Fruit fly (Drosophila melanogaster): ENCODE results near the gene ND-ACP.

The ND-ACP gene

dm6 chr3L:1349942-1350923 is 20.5 kb downstream of the ND-ACP start (continued):
- peak; percentile 21; the same call in 1 of the 2 replicates for TF ChIP-seq ssp (GFP tag; IDR thresholded peaks at IDR 0.05)
- no peak for TF ChIP-seq schlank (tag; optimal IDR thresholded peaks at IDR 0.05)
- peak; percentile 10 for TF ChIP-seq CG4854 (GFP tag; optimal IDR thresholded peaks at IDR 0.05)
- no peak for TF ChIP-seq toy (GFP tag; IDR thresholded peaks at IDR 0.05)
- peak; percentile 49 for TF ChIP-seq CG9797 (GFP tag; optimal IDR thresholded peaks at IDR 0.05)
- TF ChIP-seq jumu (GFP tag; optimal IDR thresholded peaks at IDR 0.05), result peak; percentile 40
- TF ChIP-seq repo (GFP tag; optimal IDR thresholded peaks at IDR 0.05), result no peak
- TF ChIP-seq Ets65A (GFP tag), result peak; percentile 90
- TF ChIP-seq CG11247 (GFP tag; IDR thresholded peaks at IDR 0.05), result no peak
- TF ChIP-seq p53 (GFP tag; optimal IDR thresholded peaks at IDR 0.05), result no peak
- TF ChIP-seq MESR4 (GFP tag; optimal IDR thresholded peaks at IDR 0.05), result peak; percentile 77
- TF ChIP-seq CG9727 (GFP tag; optimal IDR thresholded peaks at IDR 0.05), result peak; percentile 35
- TF ChIP-seq fru (optimal IDR thresholded peaks at IDR 0.05), result no peak
- TF ChIP-seq pros (GFP tag; optimal IDR thresholded peaks at IDR 0.05), result no peak
- no peak for TF ChIP-seq ERR (GFP tag; optimal IDR thresholded peaks at IDR 0.05)
- TF ChIP-seq vvl (GFP tag; IDR thresholded peaks at IDR 0.05), result peak; percentile 32; the same call in 1 of the 2 replicates
- TF ChIP-seq wor (GFP tag; IDR thresholded peaks at IDR 0.05), result no peak
- TF ChIP-seq CG2116 (GFP tag; optimal IDR thresholded peaks at IDR 0.05), result peak; percentile 75
- TF ChIP-seq CoRest (tag; optimal IDR thresholded peaks at IDR 0.05), result peak; percentile 69
- TF ChIP-seq gce (GFP tag; IDR thresholded peaks at IDR 0.05), result no peak
- TF ChIP-seq CG8388 (GFP tag; optimal IDR thresholded peaks at IDR 0.05), result no peak
- no peak; the same call in 2 of the 3 replicates for TF ChIP-seq tgo (GFP tag; IDR thresholded peaks at IDR 0.05)
- no peak for TF ChIP-seq CG3726 (GFP tag; IDR thresholded peaks at IDR 0.05)
- TF ChIP-seq luna (GFP tag; optimal IDR thresholded peaks at IDR 0.05), result no peak
- no peak for TF ChIP-seq CG9609 (GFP tag; optimal IDR thresholded peaks at IDR 0.05)
- no peak for TF ChIP-seq CG15011 (GFP tag; optimal IDR thresholded peaks at IDR 0.05)
- TF ChIP-seq Dek (tag; optimal IDR thresholded peaks at IDR 0.05), result peak; percentile 45
- no peak for TF ChIP-seq crp (GFP tag; optimal IDR thresholded peaks at IDR 0.05)
- TF ChIP-seq Hr51 (GFP tag; optimal IDR thresholded peaks at IDR 0.05), result peak in 1 of 2 experiments; percentile 43
- peak; percentile 1 for TF ChIP-seq CG13123 (GFP tag; optimal IDR thresholded peaks at IDR 0.05)
- peak; percentile 59 for TF ChIP-seq gfzf (GFP tag; optimal IDR thresholded peaks at IDR 0.05)
- no peak for TF ChIP-seq psq (GFP tag; optimal IDR thresholded peaks at IDR 0.05)
- TF ChIP-seq Poxn (GFP tag; IDR thresholded peaks at IDR 0.05), result no peak
- no peak for TF ChIP-seq jing (GFP tag; optimal IDR thresholded peaks at IDR 0.05)
- peak; percentile 36 for TF ChIP-seq Bdp1 (GFP tag; optimal IDR thresholded peaks at IDR 0.05)
- peak; percentile 35 for TF ChIP-seq maf-S (GFP tag; optimal IDR thresholded peaks at IDR 0.05)
- TF ChIP-seq Doc3 (GFP tag; IDR thresholded peaks at IDR 0.05; ENCODE audit: partially characterized antibody), result peak; percentile 98
- TF ChIP-seq CG7271 (tag; optimal IDR thresholded peaks at IDR 0.05), result no peak
- no peak for TF ChIP-seq PHDP (tag; optimal IDR thresholded peaks at IDR 0.05)
- TF ChIP-seq Eip74EF (GFP tag; optimal IDR thresholded peaks at IDR 0.05), result no peak
- TF ChIP-seq kah (GFP tag; optimal IDR thresholded peaks at IDR 0.05), result no peak
- peak; percentile 42 for TF ChIP-seq Ets97D (GFP tag; optimal IDR thresholded peaks at IDR 0.05)
- TF ChIP-seq ase (GFP tag; IDR thresholded peaks at IDR 0.05), result no peak
- TF ChIP-seq CG16863 (GFP tag; optimal IDR thresholded peaks at IDR 0.05), result peak; percentile 3
- TF ChIP-seq CG13287 (GFP tag; IDR thresholded peaks at IDR 0.05; ENCODE audit: partially characterized antibody), result peak; percentile 98
- no peak for TF ChIP-seq CG8359 (GFP tag; optimal IDR thresholded peaks at IDR 0.05; ENCODE audit: borderline replicate concordance)
- no peak for TF ChIP-seq CG12299 (tag; optimal IDR thresholded peaks at IDR 0.05)
- no peak for TF ChIP-seq CG32767 (GFP tag; IDR thresholded peaks at IDR 0.05)
